Worm (Caenorhabditis elegans): Measurements from ENCODE around the gene srh-207.
"Not testable (repeated sequence)": the region's sequence is repeated elsewhere in the genome, so short reads cannot be mapped to it uniquely, and the experiment has no call there.

The srh-207 gene

DNA sequence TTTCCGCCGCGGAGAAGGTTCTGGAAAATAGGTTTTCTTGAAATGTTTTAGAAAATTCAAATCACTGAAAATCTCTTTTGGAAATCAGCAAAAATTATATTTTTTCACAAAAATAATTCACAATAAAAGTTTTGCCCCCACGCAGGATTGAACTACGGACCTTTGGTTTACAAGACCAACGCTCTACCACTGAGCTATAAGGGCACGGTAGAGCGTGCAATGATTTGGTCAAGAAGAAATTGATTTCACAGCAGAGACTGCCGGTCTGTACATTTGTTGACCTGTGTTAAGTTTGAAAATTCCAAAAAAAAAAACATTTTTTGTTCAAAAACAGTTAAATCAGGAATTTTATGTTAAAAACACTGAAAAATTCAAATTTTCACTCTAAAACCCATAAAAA lies 2.3 kb upstream of the srh-207 start:
- TF ChIP-seq elt-3 (tag; optimal IDR thresholded peaks at IDR 0.05) (no peak), efl-1 (optimal IDR thresholded peaks at IDR 0.05) (no peak), efl-1 (GFP tag; optimal IDR thresholded peaks at IDR 0.05 in 1 of 2) (peak in 1 of 2 experiments; percentile 23), lin-35 (GFP tag; optimal IDR thresholded peaks at IDR 0.05) (peak in 1 of 2 experiments; percentile 2), pax-3 (tag; optimal IDR thresholded peaks at IDR 0.05) (no peak)

DNA sequence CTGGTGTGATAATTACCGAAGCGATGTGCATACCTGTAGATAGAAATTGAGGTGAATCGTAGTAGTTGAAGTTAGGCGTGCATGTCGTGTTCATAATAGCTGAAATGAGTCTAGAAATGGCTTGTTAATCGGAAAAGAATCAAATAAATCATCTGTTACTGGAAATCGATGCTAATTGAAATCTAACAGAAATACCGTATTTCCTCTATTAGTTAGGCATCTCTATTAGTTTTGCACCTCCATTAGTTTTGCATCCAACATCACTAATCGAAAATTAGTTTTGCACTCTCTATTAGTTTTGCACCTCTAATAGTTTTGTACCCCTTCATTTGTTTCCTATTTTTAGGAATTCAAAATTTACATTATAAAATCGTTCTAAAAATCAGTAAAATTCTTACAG lies 5.3 kb downstream of the srh-207 start, which contains the start of gene srh-209:
Gene srh-209 (minus strand): TSS at position 101 of the 400 bp plus-strand sequence.
- TF ChIP-seq fkh-10 (GFP tag; optimal IDR thresholded peaks at IDR 0.05); elt-2 (tag; optimal IDR thresholded peaks at IDR 0.05); nhr-85 (tag): not testable (repeated sequence)

DNA sequence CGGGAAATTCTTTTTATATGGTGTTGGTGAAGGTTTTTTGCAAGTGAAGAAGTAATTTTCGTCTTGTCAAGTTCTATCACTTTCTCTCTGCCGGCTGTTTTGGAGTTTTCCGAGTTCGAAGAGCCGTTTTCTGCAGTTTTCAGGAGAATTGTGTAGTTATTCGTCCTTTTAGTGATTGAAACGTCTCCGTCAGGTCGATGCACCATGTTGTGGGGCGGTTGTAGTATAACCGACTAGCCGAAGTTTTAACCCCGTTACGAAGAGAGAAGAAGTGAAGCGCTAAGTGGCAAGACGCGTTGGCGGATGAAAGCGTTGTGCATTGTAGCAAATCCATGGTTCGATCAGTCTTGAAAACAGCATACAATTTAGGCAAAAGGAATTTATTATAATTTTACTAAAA lies 7.3 kb downstream of the srh-207 start:
- no peak for TF ChIP-seq efl-1 (optimal IDR thresholded peaks at IDR 0.05)
- peak in 1 of 2 experiments; percentile 90 for TF ChIP-seq efl-1 (GFP tag; optimal IDR thresholded peaks at IDR 0.05 in 1 of 2)
- no peak for TF ChIP-seq C04F5.9 (tag; optimal IDR thresholded peaks at IDR 0.05)

- TF ChIP-seq efl-1 (optimal IDR thresholded peaks at IDR 0.05) (no peak), efl-1 (GFP tag; optimal IDR thresholded peaks at IDR 0.05 in 1 of 2) (peak in 1 of 2 experiments; percentile 6), alr-1 (tag; optimal IDR thresholded peaks at IDR 0.05; ENCODE audit: borderline replicate concordance) (no peak), xbp-1 (tag; optimal IDR thresholded peaks at IDR 0.05) (no peak)
These were observed 12.2 kb downstream of the srh-207 start, which contains the start of gene Y51A2B.16 for ce11 chrV:18397814-18398213. Gene Y51A2B.16 (minus strand): TSS chrV:18397914.

DNA sequence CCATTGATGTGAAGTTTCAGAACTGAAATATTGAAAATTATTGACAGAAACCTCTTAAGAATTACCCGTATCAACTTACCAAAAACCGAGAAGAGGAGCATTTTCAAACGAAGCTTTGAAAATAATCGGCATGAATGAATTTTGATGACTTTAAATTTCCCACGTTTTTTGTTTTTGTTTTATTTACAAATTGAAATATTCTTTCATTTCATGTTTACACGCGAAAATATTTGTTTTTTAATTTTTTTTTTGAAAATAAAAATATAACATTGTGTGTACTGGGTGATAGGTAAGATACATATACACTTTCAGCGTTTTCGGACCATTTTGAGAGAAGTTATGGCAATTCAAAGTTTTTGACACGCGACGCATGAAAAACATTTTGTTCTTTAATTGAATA lies 14.4 kb downstream of the srh-207 start, which contains the start of gene Y51A2B.9:
Gene Y51A2B.9 (minus strand): TSS at position 101 of the 400 bp plus-strand sequence.
- TF ChIP-seq nhr-90 (tag; optimal IDR thresholded peaks at IDR 0.05; ENCODE audit: poor library complexity) (no peak), mdl-1 (tag; optimal IDR thresholded peaks at IDR 0.05) (no peak), nhr-84 (tag; optimal IDR thresholded peaks at IDR 0.05) (no peak), jun-1 (tag; optimal IDR thresholded peaks at IDR 0.05) (no peak), nhr-237 (tag; optimal IDR thresholded peaks at IDR 0.05) (no peak), ceh-82 (tag; optimal IDR thresholded peaks at IDR 0.05) (no peak), C16A3.4 (tag; optimal IDR thresholded peaks at IDR 0.05) (no peak), ceh-63 (GFP tag; optimal IDR thresholded peaks at IDR 0.05) (no peak), tlp-1 (tag; optimal IDR thresholded peaks at IDR 0.05) (no peak), lin-39 (tag; optimal IDR thresholded peaks at IDR 0.05) (no peak), vab-15 (tag; optimal IDR thresholded peaks at IDR 0.05) (no peak), sox-4 (tag; optimal IDR thresholded peaks at IDR 0.05) (no peak), ets-5 (GFP tag; IDR thresholded peaks at IDR 0.05) (no peak), lsy-2 (tag; optimal IDR thresholded peaks at IDR 0.05) (no peak), nhr-71 (tag; optimal IDR thresholded peaks at IDR 0.05) (no peak), ceh-88 (GFP tag; IDR thresholded peaks at IDR 0.05) (no peak), nhr-28 (tag; optimal IDR thresholded peaks at IDR 0.05) (no peak), efl-3 (GFP tag; optimal IDR thresholded peaks at IDR 0.05) (no peak), unc-62 (GFP tag; optimal IDR thresholded peaks at IDR 0.05) (no peak), C34B4.2 (tag; optimal IDR thresholded peaks at IDR 0.05) (no peak)

DNA sequence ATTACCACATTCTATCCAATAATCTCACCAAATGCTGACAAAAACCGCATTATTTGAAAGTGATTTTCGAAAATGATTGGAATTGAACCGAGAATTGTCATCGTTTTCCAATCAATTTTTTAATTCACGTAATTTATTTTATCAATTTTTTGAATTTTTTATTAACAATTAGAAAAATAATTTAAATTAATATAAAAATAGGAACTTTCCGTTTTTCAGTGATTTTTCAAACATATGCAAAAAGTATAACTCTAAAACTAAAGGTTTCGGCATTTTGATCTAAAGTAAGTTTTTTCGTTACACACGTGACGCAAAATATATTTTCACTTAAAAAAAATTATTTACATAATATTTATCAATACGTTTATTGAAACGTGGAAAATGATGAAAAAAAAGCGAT lies 15.8 kb downstream of the srh-207 start, which contains the start of gene Y51A2B.6:
Gene Y51A2B.6 (minus strand): TSS at position 101 of the 400 bp plus-strand sequence.
- TF ChIP-seq unc-30 (tag; optimal IDR thresholded peaks at IDR 0.05) (no peak), mab-9 (GFP tag; IDR thresholded peaks at IDR 0.05) (no peak), tlp-1 (tag; optimal IDR thresholded peaks at IDR 0.05) (no peak), ceh-8 (GFP tag; optimal IDR thresholded peaks at IDR 0.05) (no peak), fos-1 (tag; optimal IDR thresholded peaks at IDR 0.05) (no peak), sox-4 (tag; optimal IDR thresholded peaks at IDR 0.05) (no peak), snu-23 (GFP tag; optimal IDR thresholded peaks at IDR 0.05) (no peak), nhr-77 (tag; optimal IDR thresholded peaks at IDR 0.05) (no peak), hlh-4 (tag; optimal IDR thresholded peaks at IDR 0.05) (no peak), fkh-4 (tag; optimal IDR thresholded peaks at IDR 0.05; ENCODE audit: borderline replicate concordance) (no peak), nhr-12 (tag; optimal IDR thresholded peaks at IDR 0.05) (no peak), lin-35 (GFP tag; optimal IDR thresholded peaks at IDR 0.05) (no peak), mep-1 (tag; optimal IDR thresholded peaks at IDR 0.05) (no peak), hpl-2 (GFP tag; optimal IDR thresholded peaks at IDR 0.05) (no peak), unc-98 (GFP tag; IDR thresholded peaks at IDR 0.05) (no peak)
